Worm (Caenorhabditis elegans) whole organism, L4 larva: ENCODE measurements around the gene mpk-2.

Source experiments
- D1046.2 ChIP-seq: fragments of 200-800 bp; sonication (Bioruptor generic); IDR thresholded peaks from 2 replicates; pipeline ENCODE4 v1.3.6; 2022; ENCODE audit warnings: missing genetic modification characterization, missing compliant biosample characterization
- F10B5.3 ChIP-seq: sonication (generic microtip); optimal IDR thresholded peaks from 2 replicates; lab custom pipeline; 2016; ENCODE audit warnings: mild to moderate bottlenecking, missing genetic modification characterization, missing compliant biosample characterization
- F44E2.7 ChIP-seq: fragments of 200-800 bp; sonication (Bioruptor generic); IDR thresholded peaks from 2 replicates; pipeline ENCODE4 v2.1.2; 2022; ENCODE audit warnings: missing genetic modification characterization, missing compliant biosample characterization
- F49E8.2 ChIP-seq: sonication (generic microtip); optimal IDR thresholded peaks from 2 replicates; lab custom pipeline; 2016; ENCODE audit warnings: missing compliant biosample characterization, mild to moderate bottlenecking, missing genetic modification characterization, borderline replicate concordance
- R02D3.7 ChIP-seq: fragments of 150-350 bp; sonication (generic microtip); optimal IDR thresholded peaks from 3 replicates; lab custom pipeline; 2014; ENCODE audit warnings: missing biosample characterization, missing genetic modification characterization
- T20F7.1 ChIP-seq: fragments of 200-800 bp; sonication (Bioruptor generic); optimal IDR thresholded peaks from 2 replicates; lab custom pipeline; 2018; ENCODE audit warnings: mild to moderate bottlenecking, missing genetic modification characterization, missing compliant biosample characterization
- T26A8.4 ChIP-seq: fragments of 200-800 bp; sonication (Bioruptor generic); IDR thresholded peaks from 2 replicates; pipeline ENCODE4 v1.3.6; 2022; ENCODE audit warnings: missing genetic modification characterization, missing compliant biosample characterization
- Y5F2A.4 ChIP-seq: fragments of 200-800 bp; sonication (Bioruptor generic); optimal IDR thresholded peaks from 2 replicates; lab custom pipeline; 2018; ENCODE audit warnings: mild to moderate bottlenecking, missing genetic modification characterization, missing compliant biosample characterization
- aha-1 ChIP-seq: fragments of 150-350 bp; peaks from one replicate; lab custom pipeline; 2014; ENCODE audit warnings: missing biosample characterization, missing genetic modification characterization
- arid-1 ChIP-seq: fragments of 200-800 bp; sonication (Bioruptor generic); conservative IDR thresholded peaks from 2 replicates; pipeline ENCODE4 v1.3.6; 2022; ENCODE audit warnings: missing genetic modification reagents, missing genetic modification characterization, missing compliant biosample characterization
- ceh-20 ChIP-seq: fragments of 200-800 bp; sonication (Bioruptor generic); IDR thresholded peaks from 2 replicates; pipeline ENCODE4 v1.3.6; 2022; ENCODE audit warnings: missing genetic modification reagents, missing genetic modification characterization, missing compliant biosample characterization
- cey-2 ChIP-seq: sonication (generic microtip); optimal IDR thresholded peaks from 3 replicates; lab custom pipeline; 2017; ENCODE audit warnings: missing genetic modification characterization, mild to moderate bottlenecking, missing compliant biosample characterization, antibody characterized with exemption, borderline replicate concordance; ENCODE audit not compliant: insufficient read depth
- ctbp-1 ChIP-seq: fragments of 200-800 bp; sonication (Bioruptor generic); IDR thresholded peaks from 2 replicates; pipeline ENCODE4 v1.3.6; 2022; ENCODE audit warnings: missing genetic modification reagents, missing genetic modification characterization, missing compliant biosample characterization
- daf-16 ChIP-seq, 3 experiments: sonication (generic microtip); optimal IDR thresholded peaks; 2 replicates each; lab custom pipeline; 2016 to 2017; ENCODE audit warnings: missing genetic modification characterization in 3 of 3, missing genetic modification reagents in 3 of 3, mild to moderate bottlenecking in 2 of 3, missing compliant biosample characterization in 2 of 3, missing biosample characterization in 1 of 3, moderate library complexity in 1 of 3
- dmd-6 ChIP-seq: fragments of 200-800 bp; sonication (Bioruptor generic); IDR thresholded peaks from 2 replicates; pipeline ENCODE4 v1.3.6; 2022; ENCODE audit warnings: missing genetic modification reagents, missing genetic modification characterization, missing compliant biosample characterization
- dmd-8 ChIP-seq: fragments of 200-800 bp; sonication (Bioruptor generic); IDR thresholded peaks from 2 replicates; pipeline ENCODE4 v1.3.6; 2022; ENCODE audit warnings: missing genetic modification characterization, missing compliant biosample characterization
- duxl-1 ChIP-seq: sonication (generic microtip); optimal IDR thresholded peaks from 2 replicates; lab custom pipeline; 2016; ENCODE audit warnings: mild to moderate bottlenecking, missing genetic modification characterization, moderate library complexity, missing compliant biosample characterization; ENCODE audit not compliant: poor library complexity
- dve-1 ChIP-seq: sonication (generic microtip); optimal IDR thresholded peaks from 2 replicates; lab custom pipeline; 2017; ENCODE audit warnings: antibody characterized with exemption, mild to moderate bottlenecking, missing genetic modification characterization, missing compliant biosample characterization; ENCODE audit not compliant: insufficient read depth
- fos-1 ChIP-seq: fragments of 150-350 bp; optimal IDR thresholded peaks from 2 replicates; lab custom pipeline; 2014; ENCODE audit warnings: missing biosample characterization, missing genetic modification characterization
- hif-1 ChIP-seq, 2 experiments: sonication (generic microtip); optimal IDR thresholded peaks; 2 replicates each; lab custom pipeline; 2016 to 2017; ENCODE audit warnings: missing compliant biosample characterization in 2 of 2, missing genetic modification characterization in 2 of 2, missing genetic modification reagents in 2 of 2, missing genotype in 2 of 2, mild to moderate bottlenecking in 1 of 2
- hlh-11 ChIP-seq: fragments of 200-800 bp; sonication (Bioruptor generic); optimal IDR thresholded peaks from 2 replicates; lab custom pipeline; 2018; ENCODE audit warnings: mild to moderate bottlenecking, missing genetic modification characterization, missing compliant biosample characterization
- hlh-30 ChIP-seq: sonication (generic microtip); optimal IDR thresholded peaks from 2 replicates; lab custom pipeline; 2017; ENCODE audit warnings: antibody characterized with exemption, mild to moderate bottlenecking, missing genetic modification characterization, missing compliant biosample characterization; ENCODE audit not compliant: insufficient read depth
- lim-7 ChIP-seq: fragments of 200-800 bp; sonication (Bioruptor generic); IDR thresholded peaks from 2 replicates; pipeline ENCODE4 v1.3.6; 2022; ENCODE audit warnings: missing genetic modification characterization, missing compliant biosample characterization
- lin-1 ChIP-seq: fragments of 200-800 bp; sonication (Bioruptor generic); IDR thresholded peaks from 2 replicates; pipeline ENCODE4 v1.3.6; 2022; ENCODE audit warnings: missing genetic modification reagents, missing genetic modification characterization, missing compliant biosample characterization
- lin-13 ChIP-seq: fragments of 150-350 bp; optimal IDR thresholded peaks from 2 replicates; lab custom pipeline; 2014; ENCODE audit warnings: missing biosample characterization, missing genetic modification reagents, missing genetic modification characterization
- lin-15B ChIP-seq: fragments of 150-350 bp; sonication (generic microtip); optimal IDR thresholded peaks from 3 replicates; lab custom pipeline; 2014; ENCODE audit warnings: missing biosample characterization, missing genetic modification characterization
- lin-29 ChIP-seq: fragments of 200-800 bp; sonication (Bioruptor generic); IDR thresholded peaks from 2 replicates; pipeline ENCODE4 v1.3.6; 2022; ENCODE audit warnings: missing genetic modification reagents, missing genetic modification characterization, missing compliant biosample characterization
- lin-38 ChIP-seq: fragments of 200-800 bp; sonication (Bioruptor generic); IDR thresholded peaks from 2 replicates; pipeline ENCODE4 v1.3.6; 2022; ENCODE audit warnings: missing genetic modification reagents, missing genetic modification characterization, missing compliant biosample characterization
- lir-3 ChIP-seq: sonication (generic microtip); optimal IDR thresholded peaks from 2 replicates; lab custom pipeline; 2016; ENCODE audit warnings: mild to moderate bottlenecking, missing genetic modification characterization, missing compliant biosample characterization
- madf-5 ChIP-seq, 2 experiments: fragments of 200-800 bp; sonication (Bioruptor generic); IDR thresholded peaks; 2 replicates each; pipeline ENCODE4 v1.3.6; 2022; ENCODE audit warnings: missing compliant biosample characterization in 2 of 2, missing genetic modification characterization in 2 of 2
- mdl-1 ChIP-seq, 2 experiments: fragments of 150-350 bp in 1 of 2; sonication (generic microtip) in 1 of 2; optimal IDR thresholded peaks; 2 replicates each; lab custom pipeline; 2014 to 2017; ENCODE audit warnings: missing biosample characterization in 2 of 2, missing genetic modification characterization in 2 of 2
- mep-1 ChIP-seq: fragments of 150-350 bp; sonication (generic microtip); optimal IDR thresholded peaks from 3 replicates; lab custom pipeline; 2014; ENCODE audit warnings: missing biosample characterization, missing genetic modification characterization
- nhr-10 ChIP-seq: fragments of 150-350 bp; optimal IDR thresholded peaks from 2 replicates; lab custom pipeline; 2014; ENCODE audit warnings: missing biosample characterization, missing genetic modification characterization
- nhr-102 ChIP-seq: sonication (generic microtip); optimal IDR thresholded peaks from 2 replicates; lab custom pipeline; 2016; ENCODE audit warnings: mild to moderate bottlenecking, missing genetic modification characterization, moderate library complexity, missing compliant biosample characterization
- nhr-25 ChIP-seq: sonication (generic microtip); optimal IDR thresholded peaks from 2 replicates; lab custom pipeline; 2017; ENCODE audit warnings: missing genetic modification characterization, mild to moderate bottlenecking, missing compliant biosample characterization, antibody characterized with exemption, moderate library complexity, borderline replicate concordance; ENCODE audit not compliant: insufficient read depth
- nhr-28 ChIP-seq: fragments of 150-350 bp; optimal IDR thresholded peaks from 2 replicates; lab custom pipeline; 2014; ENCODE audit warnings: missing biosample characterization, missing genetic modification characterization
- nhr-42 ChIP-seq: fragments of 200-800 bp; sonication (Bioruptor generic); IDR thresholded peaks from 2 replicates; pipeline ENCODE4 v1.3.6; 2022; ENCODE audit warnings: missing genetic modification characterization, missing compliant biosample characterization
- nhr-48 ChIP-seq: sonication (generic microtip); optimal IDR thresholded peaks from 2 replicates; lab custom pipeline; 2016; ENCODE audit warnings: mild to moderate bottlenecking, missing genetic modification characterization, missing compliant biosample characterization
- nhr-6 ChIP-seq: fragments of 150-350 bp; optimal IDR thresholded peaks from 2 replicates; lab custom pipeline; 2014; ENCODE audit warnings: missing biosample characterization, missing genetic modification characterization
- nhr-77 ChIP-seq: fragments of 150-350 bp; optimal IDR thresholded peaks from 2 replicates; lab custom pipeline; 2014; ENCODE audit warnings: missing biosample characterization, missing genetic modification characterization
- pqm-1 ChIP-seq: sonication (generic microtip); optimal IDR thresholded peaks from 2 replicates; lab custom pipeline; 2017; ENCODE audit warnings: missing biosample characterization, missing genetic modification characterization
- sdz-12 ChIP-seq: fragments of 200-800 bp; sonication (Bioruptor generic); optimal IDR thresholded peaks from 2 replicates; lab custom pipeline; 2018; ENCODE audit warnings: mild to moderate bottlenecking, missing genetic modification characterization, missing compliant biosample characterization
- spr-1 ChIP-seq: sonication (generic microtip); optimal IDR thresholded peaks from 2 replicates; lab custom pipeline; 2016; ENCODE audit warnings: mild to moderate bottlenecking, missing genetic modification characterization, missing compliant biosample characterization
- zag-1 ChIP-seq: fragments of 150-350 bp; optimal IDR thresholded peaks from 2 replicates; lab custom pipeline; 2014; ENCODE audit warnings: missing biosample characterization, missing genetic modification characterization
- ztf-7 ChIP-seq: fragments of 150-350 bp; optimal IDR thresholded peaks from 2 replicates; lab custom pipeline; 2014; ENCODE audit warnings: missing biosample characterization, missing genetic modification characterization

mpk-2 gene

ce11 chrII:5103784-5104457 lies at the start of gene mpk-2, which contains the start of gene C04G6.11:
Gene mpk-2, plus strand, starts transcription at chrII:5104118.
Gene C04G6.11, minus strand, starts transcription at chrII:5103834.
- TF ChIP-seq hlh-11 (tag; lab: Kevin White, UChicago) (peak; percentile 82), pqm-1 (tag; lab: Kevin White, UChicago) (peak; percentile 69), hlh-30 (tag; lab: Kevin White, UChicago) (no peak), T20F7.1 (GFP tag; lab: Kevin White, UChicago) (peak; percentile 45), lin-1 (peak; percentile 59; the same call in 1 of the 2 replicates), F49E8.2 (tag; lab: Kevin White, UChicago) (no peak), D1046.2 (GFP tag; lab: Robert Waterston, UW) (no peak), nhr-28 (peak; percentile 77), mdl-1 (tag; optimal IDR thresholded peaks at IDR 0.05; lab: Kevin White, UChicago) (peak in 1 of 2 experiments; percentile 9), sdz-12 (GFP tag; lab: Kevin White, UChicago) (no peak), dve-1 (tag; lab: Kevin White, UChicago) (peak; percentile 64), nhr-48 (tag; lab: Kevin White, UChicago) (peak; percentile 85), hif-1 (tag; optimal IDR thresholded peaks at IDR 0.05; lab: Kevin White, UChicago) (peak in 1 of 2 experiments; percentile 20), nhr-10 (no peak), dmd-6 (peak; percentile 97), nhr-102 (tag; lab: Kevin White, UChicago) (peak; percentile 51), zag-1 (tag; lab: Kevin White, UChicago) (no peak), Y5F2A.4 (GFP tag; lab: Kevin White, UChicago) (no peak), daf-16 (GFP tag; optimal IDR thresholded peaks at IDR 0.05; lab: Kevin White, UChicago) (peak in 1 of 2 experiments; percentile 69), daf-16 (tag; optimal IDR thresholded peaks at IDR 0.05; lab: Kevin White, UChicago) (peak; percentile 66), nhr-42 (GFP tag; lab: Robert Waterston, UW) (no peak), nhr-77 (peak; percentile 44)
- TF ChIP-seq, all 104 proteins: peak for 13

- TF ChIP-seq fos-1 (tag; lab: Kevin White, UChicago) (no peak), ztf-7 (tag; lab: Kevin White, UChicago) (peak; percentile 78), lim-7 (GFP tag; lab: Robert Waterston, UW) (no peak), nhr-42 (GFP tag; lab: Robert Waterston, UW) (no peak), aha-1 (peak; percentile 91), lin-15B (tag; lab: Kevin White, UChicago) (peak; percentile 87), R02D3.7 (no peak), spr-1 (tag; lab: Kevin White, UChicago) (peak; percentile 82), T26A8.4 (GFP tag; lab: Robert Waterston, UW) (peak; percentile 86), lin-13 (peak; percentile 89), ceh-20 (GFP tag; lab: Robert Waterston, UW) (peak; percentile 61; the same call in 1 of the 2 replicates), lin-29 (no peak), nhr-6 (tag; lab: Kevin White, UChicago) (peak; percentile 95), ctbp-1 (peak; percentile 72), F44E2.7 (no peak), sdz-12 (GFP tag; lab: Kevin White, UChicago) (no peak), lin-38 (peak; percentile 99), mep-1 (peak; percentile 96), daf-16 (GFP tag; optimal IDR thresholded peaks at IDR 0.05; lab: Kevin White, UChicago) (peak in 1 of 2 experiments; percentile 38), daf-16 (tag; optimal IDR thresholded peaks at IDR 0.05; lab: Kevin White, UChicago) (peak; percentile 84), madf-5 (GFP tag; IDR thresholded peaks at IDR 0.05; lab: Robert Waterston, UW) (no peak), dmd-8 (GFP tag; lab: Robert Waterston, UW) (peak; percentile 20; the same call in 1 of the 2 replicates), pqm-1 (tag; lab: Kevin White, UChicago) (peak; percentile 14), nhr-25 (tag; lab: Kevin White, UChicago) (peak; percentile 94), F10B5.3 (peak; percentile 43), nhr-102 (tag; lab: Kevin White, UChicago) (peak; percentile 82), lir-3 (no peak), dve-1 (tag; lab: Kevin White, UChicago) (peak; percentile 95), nhr-77 (peak; percentile 96), cey-2 (tag; lab: Kevin White, UChicago) (no peak), duxl-1 (tag; lab: Kevin White, UChicago) (peak; percentile 88), arid-1 (GFP tag; lab: Robert Waterston, UW) (peak; percentile 92)
These were observed 48.7 kb upstream of the mpk-2 start, which contains the start of the genes ify-1 and rpl-22 for ce11 chrII:5055129-5055666. Gene ify-1, minus strand, starts transcription at chrII:5055179. Gene rpl-22, plus strand, starts transcription at chrII:5055616.
